Worm (Caenorhabditis elegans) whole organism, L3 larva: ENCODE results near the gene cox-6C.

Source experiments
- R02D3.7 ChIP-seq: fragments of 150-350 bp; optimal IDR thresholded peaks from 2 replicates; lab custom pipeline; 2014; ENCODE audit warnings: missing biosample characterization, missing genetic modification characterization
- ZK546.5 ChIP-seq: sonication (generic microtip); optimal IDR thresholded peaks from 2 replicates; lab custom pipeline; 2017; ENCODE audit warnings: missing biosample characterization, missing genetic modification characterization
- ceh-28 ChIP-seq: fragments of 150-350 bp; optimal IDR thresholded peaks from 2 replicates; lab custom pipeline; 2014; ENCODE audit warnings: missing biosample characterization, missing genetic modification reagents, missing genetic modification characterization
- ceh-9 ChIP-seq: sonication (generic microtip); optimal IDR thresholded peaks from 2 replicates; lab custom pipeline; 2018; ENCODE audit warnings: missing biosample characterization, missing genetic modification characterization
- fos-1 ChIP-seq: fragments of 150-350 bp; optimal IDR thresholded peaks from 2 replicates; lab custom pipeline; 2014; ENCODE audit warnings: missing biosample characterization, missing genetic modification characterization
- hmg-11 ChIP-seq: sonication (generic microtip); optimal IDR thresholded peaks from 2 replicates; lab custom pipeline; 2016; ENCODE audit warnings: missing genetic modification characterization, missing compliant biosample characterization
- nhr-11 ChIP-seq: fragments of 150-350 bp; optimal IDR thresholded peaks from 2 replicates; lab custom pipeline; 2014; ENCODE audit warnings: missing biosample characterization, missing genetic modification characterization
- nhr-12 ChIP-seq: fragments of 150-350 bp; optimal IDR thresholded peaks from 2 replicates; lab custom pipeline; 2014; ENCODE audit warnings: missing biosample characterization, missing genetic modification characterization
- nhr-237 ChIP-seq: fragments of 150-350 bp; optimal IDR thresholded peaks from 2 replicates; lab custom pipeline; 2014; ENCODE audit warnings: missing biosample characterization, missing genetic modification characterization
- nhr-28 ChIP-seq: fragments of 150-350 bp; optimal IDR thresholded peaks from 2 replicates; lab custom pipeline; 2014; ENCODE audit warnings: missing biosample characterization, missing genetic modification characterization
- pha-4 ChIP-seq: fragments of 150-350 bp; optimal IDR thresholded peaks from 2 replicates; lab custom pipeline; 2014; ENCODE audit warnings: missing biosample characterization, missing genetic modification reagents, missing genetic modification characterization
- pqm-1 ChIP-seq: fragments of 150-350 bp; optimal IDR thresholded peaks from 2 replicates; lab custom pipeline; 2017; ENCODE audit warnings: missing biosample characterization, missing genetic modification characterization, inconsistent platforms
- unc-39 ChIP-seq: sonication (generic microtip); optimal IDR thresholded peaks from 4 replicates; lab custom pipeline; 2017; ENCODE audit warnings: missing biosample characterization, missing genetic modification characterization
- unc-62 ChIP-seq: fragments of 150-350 bp; sonication (generic microtip); optimal IDR thresholded peaks from 4 replicates; lab custom pipeline; 2014; ENCODE audit warnings: missing biosample characterization, missing genetic modification reagents, missing genetic modification characterization

- TF ChIP-seq nhr-12 (tag; lab: Kevin White, UChicago) (no peak), pha-4 (no peak), ZK546.5 (tag; lab: Kevin White, UChicago) (no peak), fos-1 (no peak), unc-62 (GFP tag; lab: Kevin White, UChicago) (no peak), nhr-28 (tag; lab: Kevin White, UChicago) (no peak), hmg-11 (tag; lab: Kevin White, UChicago) (no peak), R02D3.7 (tag; lab: Kevin White, UChicago) (no peak), ceh-9 (tag; lab: Kevin White, UChicago) (no peak), ceh-28 (tag; lab: Kevin White, UChicago) (no peak), pqm-1 (tag; lab: Kevin White, UChicago) (no peak), unc-39 (no peak), nhr-237 (tag; lab: Kevin White, UChicago) (no peak), nhr-11 (tag; lab: Kevin White, UChicago) (no peak)
These were observed 36.5 kb upstream of the cox-6C start, which contains the start of gene scl-23 for ce11 chrIV:89991-90390.
